Fruit fly (Drosophila melanogaster) whole organism, prepupa: ENCODE data around the gene tld.

Source experiments
- CG3032 ChIP-seq: fragments of 200-800 bp; optimal IDR thresholded peaks from 2 replicates; lab custom pipeline; 2019; ENCODE audit warnings: missing biosample characterization, mild to moderate bottlenecking, missing genetic modification characterization, moderate library complexity
- CG6163 ChIP-seq: fragments of 200-800 bp; sonication (Bioruptor generic); IDR thresholded peaks from 3 replicates; pipeline ENCODE4 v1.3.6; 2022; ENCODE audit warnings: missing biosample characterization, missing genetic modification characterization
- CG6276 ChIP-seq: fragments of 200-800 bp; sonication (Bioruptor generic); optimal IDR thresholded peaks from 2 replicates; lab custom pipeline; 2017; ENCODE audit warnings: missing biosample characterization, mild to moderate bottlenecking, missing genetic modification characterization
- CG7368 ChIP-seq: fragments of 200-800 bp; sonication (Bioruptor generic); optimal IDR thresholded peaks from 3 replicates; lab custom pipeline; 2016; ENCODE audit warnings: missing biosample characterization, missing genetic modification characterization
- CG8119 ChIP-seq: fragments of 200-800 bp; sonication (Bioruptor generic); IDR thresholded peaks from 3 replicates; pipeline ENCODE4 v1.3.6; 2022; ENCODE audit warnings: missing biosample characterization, missing genetic modification characterization
- CG8632 ChIP-seq: fragments of 200-800 bp; sonication (Bioruptor generic); optimal IDR thresholded peaks from 3 replicates; lab custom pipeline; 2016; ENCODE audit warnings: missing biosample characterization, missing genetic modification characterization
- Eip75B ChIP-seq: fragments of 200-800 bp; sonication (Bioruptor generic); optimal IDR thresholded peaks from 3 replicates; lab custom pipeline; 2016; ENCODE audit warnings: missing biosample characterization, missing genetic modification characterization
- Eip78C ChIP-seq: fragments of 200-800 bp; sonication (Bioruptor generic); peaks from one replicate; lab custom pipeline; 2016; ENCODE audit warnings: missing biosample characterization, missing genetic modification characterization
- Ets96B ChIP-seq: fragments of 200-800 bp; optimal IDR thresholded peaks from 2 replicates; lab custom pipeline; 2019; ENCODE audit warnings: missing biosample characterization, mild to moderate bottlenecking, missing genetic modification characterization, moderate library complexity
- Hr39 ChIP-seq: fragments of 200-800 bp; sonication (Bioruptor generic); optimal IDR thresholded peaks from 2 replicates; lab custom pipeline; 2016; ENCODE audit warnings: missing biosample characterization, missing genetic modification characterization
- Hr4 ChIP-seq: fragments of 200-800 bp; sonication (Bioruptor generic); optimal IDR thresholded peaks from 3 replicates; lab custom pipeline; 2016; ENCODE audit warnings: missing biosample characterization, missing genetic modification characterization
- Lpt ChIP-seq: fragments of 200-800 bp; sonication (Bioruptor generic); optimal IDR thresholded peaks from 3 replicates; lab custom pipeline; 2016; ENCODE audit warnings: missing biosample characterization, missing genetic modification characterization
- OdsH ChIP-seq: fragments of 200-800 bp; sonication (Bioruptor generic); optimal IDR thresholded peaks from 3 replicates; lab custom pipeline; 2016; ENCODE audit warnings: missing biosample characterization, missing genetic modification characterization
- dac ChIP-seq: fragments of 200-800 bp; sonication (Bioruptor generic); optimal IDR thresholded peaks from 2 replicates; lab custom pipeline; 2017; ENCODE audit warnings: missing biosample characterization, mild to moderate bottlenecking, missing genetic modification characterization
- eg ChIP-seq: fragments of 200-800 bp; sonication (Bioruptor generic); IDR thresholded peaks from 3 replicates; pipeline ENCODE4 v1.3.6; 2022; ENCODE audit warnings: missing biosample characterization, missing genetic modification characterization
- fd59A ChIP-seq: fragments of 200-800 bp; sonication (Bioruptor generic); optimal IDR thresholded peaks from 2 replicates; lab custom pipeline; 2017; ENCODE audit warnings: missing biosample characterization, mild to moderate bottlenecking, missing genetic modification characterization, missing genetic modification reagents
- lz ChIP-seq: fragments of 200-800 bp; sonication (Bioruptor generic); optimal IDR thresholded peaks from 3 replicates; lab custom pipeline; 2016; ENCODE audit warnings: missing biosample characterization, missing genetic modification characterization
- net ChIP-seq: fragments of 200-800 bp; sonication (Bioruptor generic); optimal IDR thresholded peaks from 3 replicates; lab custom pipeline; 2016; ENCODE audit warnings: missing biosample characterization, missing genetic modification characterization
- pdm3 ChIP-seq: fragments of 200-800 bp; sonication (Bioruptor generic); optimal IDR thresholded peaks from 3 replicates; lab custom pipeline; 2016; ENCODE audit warnings: missing biosample characterization, missing genetic modification characterization
- salr ChIP-seq, 2 experiments: fragments of 200-800 bp; sonication (Bioruptor generic); optimal IDR thresholded peaks; 3 replicates each; lab custom pipeline; 2016 to 2018; ENCODE audit warnings: missing biosample characterization in 2 of 2, missing genetic modification characterization in 2 of 2, mild to moderate bottlenecking in 1 of 2
- spab ChIP-seq: fragments of 200-800 bp; sonication (Bioruptor generic); optimal IDR thresholded peaks from 2 replicates; lab custom pipeline; 2017; ENCODE audit warnings: missing biosample characterization, mild to moderate bottlenecking, missing genetic modification characterization, missing genetic modification reagents
- topi ChIP-seq: fragments of 200-800 bp; sonication (Bioruptor generic); optimal IDR thresholded peaks from 3 replicates; lab custom pipeline; 2016; ENCODE audit warnings: missing biosample characterization, missing genetic modification characterization
- vri ChIP-seq: fragments of 200-800 bp; sonication (Bioruptor generic); optimal IDR thresholded peaks from 3 replicates; lab custom pipeline; 2016; ENCODE audit warnings: missing biosample characterization, mild to moderate bottlenecking, missing genetic modification characterization

Gene tld

dm6 chr3R:24787042-24787565 lies 37.6 kb downstream of the tld start, which contains the start of gene CG5805 (continued):
- TF ChIP-seq Ets96B (tag; lab: Kevin White, UChicago), result no peak
- TF ChIP-seq topi, result peak; percentile 69
- no peak for TF ChIP-seq CG3032 (tag; lab: Kevin White, UChicago)
- peak in 1 of 2 experiments; percentile 71 for TF ChIP-seq salr (GFP tag; optimal IDR thresholded peaks at IDR 0.05; lab: Kevin White, UChicago)
- TF ChIP-seq Lpt (GFP tag; lab: Kevin White, UChicago), result no peak
- peak; percentile 75 for TF ChIP-seq eg (GFP tag; lab: Robert Waterston, UW)
- TF ChIP-seq spab, result no peak
- peak; percentile 52 for TF ChIP-seq CG7368 (GFP tag; lab: Kevin White, UChicago)
- peak; percentile 70 for TF ChIP-seq lz
- TF ChIP-seq Eip78C (GFP tag; lab: Kevin White, UChicago), result peak; percentile 91
- peak; percentile 82 for TF ChIP-seq CG6163 (GFP tag; lab: Robert Waterston, UW)
- peak; percentile 35 for TF ChIP-seq Hr4 (GFP tag; lab: Kevin White, UChicago)
- peak; percentile 4 for TF ChIP-seq dac (GFP tag; lab: Kevin White, UChicago)
- TF ChIP-seq net (GFP tag; lab: Kevin White, UChicago), result peak; percentile 39

DNA sequence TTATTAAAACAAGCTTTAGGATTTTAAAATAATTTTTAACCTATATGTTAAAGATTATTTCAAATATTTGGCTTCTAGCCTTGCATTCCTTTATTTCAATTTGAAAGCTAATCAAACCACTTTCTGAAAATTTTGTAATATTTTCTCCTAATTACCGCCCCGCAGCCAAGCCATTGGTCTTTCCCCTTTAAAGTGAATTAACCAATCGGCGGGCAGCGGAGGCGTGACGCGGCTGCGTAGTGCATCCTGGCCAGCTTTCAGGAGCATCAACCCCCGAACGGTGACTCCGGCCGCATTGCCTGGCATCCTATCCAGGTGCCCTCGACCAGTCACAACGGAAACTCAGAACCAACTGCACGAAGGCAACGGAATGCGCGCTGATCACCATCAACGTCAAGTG lies 38.2 kb downstream of the tld start, which contains the start of gene Ets96B:
Ets96B (plus strand) TSS at position 321 of the 400 bp plus-strand sequence.
- TF ChIP-seq Hr4 (GFP tag; lab: Kevin White, UChicago) (no peak), CG8632 (GFP tag; lab: Kevin White, UChicago) (no peak), Lpt (GFP tag; lab: Kevin White, UChicago) (no peak), OdsH (no peak), topi (no peak)

- TF ChIP-seq lz (no peak), CG8119 (GFP tag; lab: Robert Waterston, UW) (no peak)
Measured at dm6 chr3R:24790036-24790435, 40.5 kb downstream of the tld start, which contains the start of gene CG13634. Gene CG13634 (minus strand): TSS chr3R:24790136.

DNA sequence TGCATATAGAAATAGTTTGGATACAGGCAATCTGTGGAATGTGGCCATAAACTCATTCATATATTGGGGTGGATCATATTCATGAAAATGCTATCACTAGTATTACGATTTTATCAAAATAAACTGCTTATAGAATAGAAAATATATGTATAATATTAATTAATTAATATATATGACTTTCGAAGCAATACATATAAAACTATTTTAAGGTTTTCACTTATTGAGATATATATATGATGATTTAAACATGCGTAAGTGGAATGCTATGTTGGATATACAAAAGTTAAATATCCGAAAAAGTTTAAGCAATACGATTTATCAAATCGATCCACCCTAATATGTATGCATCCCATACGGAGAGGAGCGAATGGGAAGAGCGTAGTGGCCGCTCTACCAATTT lies 49.1 kb downstream of the tld start:
- TF ChIP-seq Eip75B (GFP tag; lab: Kevin White, UChicago) (no peak), CG8119 (GFP tag; lab: Robert Waterston, UW) (peak; percentile 34; the same call in 2 of the 3 replicates), pdm3 (GFP tag; lab: Kevin White, UChicago) (no peak)
- TF ChIP-seq, all 60 proteins: peak for 1

- TF ChIP-seq eg (GFP tag; lab: Robert Waterston, UW), result no peak
- no peak for TF ChIP-seq Hr39
- TF ChIP-seq CG6276 (GFP tag; lab: Kevin White, UChicago), result no peak
- no peak for TF ChIP-seq fd59A (GFP tag; lab: Kevin White, UChicago)
- peak; percentile 19 for TF ChIP-seq vri (GFP tag; lab: Kevin White, UChicago)
Measured at dm6 chr3R:24799503-24799902, 50.0 kb downstream of the tld start, which contains the start of gene Ude. Gene Ude (minus strand): TSS chr3R:24799668.
